Worm (Caenorhabditis elegans): ENCODE data around the gene K10C2.12.

DNA sequence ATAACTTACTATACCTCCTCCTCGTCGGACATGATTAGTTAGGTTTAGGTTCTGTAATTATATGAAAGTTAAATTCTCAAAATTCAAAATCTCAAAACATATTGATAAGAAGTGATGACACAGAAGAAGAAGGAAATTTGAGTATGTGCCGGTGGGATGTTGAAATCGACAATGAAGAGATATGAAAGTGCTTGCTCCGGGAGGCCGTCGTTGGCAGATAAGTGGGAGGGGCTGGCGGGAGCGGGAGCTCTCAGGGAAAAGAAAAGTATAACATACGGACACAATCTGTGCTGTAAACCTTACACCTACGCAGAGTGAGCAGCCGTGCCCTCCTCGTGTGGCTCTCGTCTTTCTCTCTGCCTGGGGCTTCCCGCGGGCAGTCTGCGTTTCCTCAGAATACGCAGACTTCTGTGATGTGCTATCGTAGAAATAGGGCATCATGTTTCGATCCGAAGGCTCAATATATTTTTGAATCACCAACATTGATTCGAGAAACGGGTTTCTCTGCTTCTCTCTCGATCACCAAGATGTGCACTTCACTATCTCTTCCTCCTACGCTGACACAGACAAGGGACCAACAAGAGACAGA is 10.3 kb downstream of the K10C2.12 start, which contains the start of gene mup-2:
- no peak for TF ChIP-seq snpc-4 (tag; optimal IDR thresholded peaks at IDR 0.05)
- no peak for TF ChIP-seq ztf-4 (tag; optimal IDR thresholded peaks at IDR 0.05)
- no peak for TF ChIP-seq elt-1 (tag; optimal IDR thresholded peaks at IDR 0.05)
- no peak for TF ChIP-seq nhr-11 (tag; optimal IDR thresholded peaks at IDR 0.05)
- TF ChIP-seq ztf-11 (tag; optimal IDR thresholded peaks at IDR 0.05), result no peak
- no peak for TF ChIP-seq ceh-16 (tag; optimal IDR thresholded peaks at IDR 0.05)
- no peak for TF ChIP-seq unc-62 (GFP tag; optimal IDR thresholded peaks at IDR 0.05)
- no peak for TF ChIP-seq skn-1 (tag; optimal IDR thresholded peaks at IDR 0.05)
- TF ChIP-seq ama-1 (optimal IDR thresholded peaks at IDR 0.05), result no peak

Measured in whole organism, L3 larva.